Worm (Caenorhabditis elegans): ENCODE results near the gene B0563.5.

B0563.5 gene

DNA sequence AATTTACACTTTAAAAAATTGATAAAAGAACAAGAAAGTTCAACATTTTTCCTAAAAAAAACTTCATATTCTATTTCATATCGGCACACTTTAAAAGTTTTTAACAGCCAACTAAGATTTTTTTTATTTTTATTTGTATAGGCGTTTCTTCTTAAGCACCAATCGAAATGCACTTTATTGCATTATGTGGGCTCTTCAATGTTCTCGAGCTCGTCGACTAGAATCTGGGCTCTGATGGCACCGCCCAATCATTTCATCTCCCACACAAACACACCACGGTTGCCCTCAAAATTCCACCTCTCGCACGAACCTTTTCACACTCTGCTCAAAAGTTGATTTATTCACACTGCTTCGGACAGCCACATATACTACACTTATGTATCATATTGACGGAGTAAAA lies 8.5 kb upstream of the B0563.5 start, which contains the start of gene B0563.6:
Gene B0563.6 (plus strand): TSS at position 301 of the 400 bp plus-strand sequence.
- TF ChIP-seq odd-2 (tag; optimal IDR thresholded peaks at IDR 0.05): no peak
- no peak for TF ChIP-seq ama-1 (optimal IDR thresholded peaks at IDR 0.05)
- TF ChIP-seq ceh-34 (tag; optimal IDR thresholded peaks at IDR 0.05): no peak
- TF ChIP-seq ahr-1 (tag; optimal IDR thresholded peaks at IDR 0.05): no peak
- no peak for TF ChIP-seq eyg-1 (tag; optimal IDR thresholded peaks at IDR 0.05)
- no peak for TF ChIP-seq unc-86 (tag; optimal IDR thresholded peaks at IDR 0.05)
- no peak for TF ChIP-seq fkh-6 (tag; optimal IDR thresholded peaks at IDR 0.05)
- no peak for TF ChIP-seq sdc-2 (tag; optimal IDR thresholded peaks at IDR 0.05)
- TF ChIP-seq C08G9.2 (tag; optimal IDR thresholded peaks at IDR 0.05): no peak
- TF ChIP-seq pat-9 (tag; optimal IDR thresholded peaks at IDR 0.05): no peak
- no peak for TF ChIP-seq ceh-30 (tag; optimal IDR thresholded peaks at IDR 0.05)
- no peak for TF ChIP-seq sox-2 (GFP tag; IDR thresholded peaks at IDR 0.05)
- TF ChIP-seq madf-2 (tag; optimal IDR thresholded peaks at IDR 0.05): no peak
- TF ChIP-seq che-1 (tag; optimal IDR thresholded peaks at IDR 0.05): no peak

DNA sequence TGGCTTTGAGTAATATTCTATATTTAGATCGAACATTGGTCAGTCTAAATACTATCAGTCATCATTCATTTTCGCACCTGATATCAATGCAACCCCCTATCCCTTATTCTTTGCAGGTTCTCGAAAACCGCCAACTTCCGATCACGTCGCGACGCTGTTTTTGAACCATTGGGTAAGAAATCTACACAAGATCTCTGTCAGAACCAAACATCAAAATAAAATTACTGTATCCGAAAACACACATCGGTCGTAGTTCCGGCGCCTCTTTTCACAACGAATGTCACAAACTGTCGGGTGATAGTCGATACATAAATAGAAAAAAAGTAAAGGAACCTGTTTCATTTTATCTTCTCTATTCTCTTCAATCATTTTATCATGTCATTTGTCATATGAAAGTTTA lies 1.0 kb downstream of the B0563.5 start:
- TF ChIP-seq fax-1 (tag; optimal IDR thresholded peaks at IDR 0.05) (no peak), ceh-9 (tag; optimal IDR thresholded peaks at IDR 0.05) (no peak), npax-4 (tag; optimal IDR thresholded peaks at IDR 0.05) (no peak), dve-1 (tag; optimal IDR thresholded peaks at IDR 0.05) (no peak), tbx-7 (tag; optimal IDR thresholded peaks at IDR 0.05) (no peak), ceh-14 (tag; optimal IDR thresholded peaks at IDR 0.05) (no peak), pat-9 (tag; optimal IDR thresholded peaks at IDR 0.05) (no peak), elt-2 (tag; optimal IDR thresholded peaks at IDR 0.05) (no peak), hlh-30 (tag; optimal IDR thresholded peaks at IDR 0.05; ENCODE audit: insufficient read depth) (no peak), pag-3 (tag; optimal IDR thresholded peaks at IDR 0.05; ENCODE audit: borderline replicate concordance) (no peak), ceh-6 (GFP tag; optimal IDR thresholded peaks at IDR 0.05) (no peak), unc-3 (GFP tag; conservative IDR thresholded peaks at IDR 0.05) (no peak), unc-3 (tag; optimal IDR thresholded peaks at IDR 0.05) (no peak), zip-5 (tag; optimal IDR thresholded peaks at IDR 0.05) (no peak), tbx-2 (tag; optimal IDR thresholded peaks at IDR 0.05) (no peak)

DNA sequence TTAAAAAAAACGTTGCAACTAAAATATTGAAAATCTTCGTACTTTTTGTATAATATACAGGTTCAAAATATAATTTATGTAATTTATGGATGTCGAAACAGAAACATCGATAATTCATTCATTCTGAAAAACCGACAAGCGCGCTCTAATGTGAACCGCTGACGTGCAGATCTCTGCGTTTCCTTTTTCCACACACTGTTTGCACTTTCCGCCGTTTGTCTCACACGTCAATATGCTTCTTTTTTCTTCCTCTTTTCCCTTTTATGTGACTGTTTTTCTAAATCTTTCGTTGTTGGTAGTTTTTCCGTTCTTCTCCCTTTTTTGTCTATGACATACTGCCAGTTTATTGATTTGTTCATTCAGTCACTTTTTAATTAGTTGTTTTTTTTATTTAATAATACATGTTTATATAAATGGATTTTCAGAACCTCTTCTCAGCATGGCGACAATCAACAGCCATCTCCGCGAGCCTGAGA lies 4.4 kb downstream of the B0563.5 start, which contains the start of gene tmbi-4:
Gene tmbi-4 (plus strand): TSS at position 426 of the 476 bp plus-strand sequence.
- TF ChIP-seq unc-55 (GFP tag; optimal IDR thresholded peaks at IDR 0.05) (peak; percentile 66), ztf-16 (tag; optimal IDR thresholded peaks at IDR 0.05) (no peak), ceh-22 (tag; optimal IDR thresholded peaks at IDR 0.05) (no peak), unc-3 (GFP tag; conservative IDR thresholded peaks at IDR 0.05) (no peak), unc-3 (tag; optimal IDR thresholded peaks at IDR 0.05) (no peak), ets-4 (tag; optimal IDR thresholded peaks at IDR 0.05) (no peak), ceh-31 (tag; optimal IDR thresholded peaks at IDR 0.05) (peak; percentile 39), nfya-1 (tag; optimal IDR thresholded peaks at IDR 0.05) (peak; percentile 34), ceh-48 (tag; optimal IDR thresholded peaks at IDR 0.05) (peak; percentile 7), ceh-9 (tag; optimal IDR thresholded peaks at IDR 0.05) (no peak), unc-42 (tag; optimal IDR thresholded peaks at IDR 0.05) (peak; percentile 39), rnt-1 (tag; optimal IDR thresholded peaks at IDR 0.05) (no peak)

DNA sequence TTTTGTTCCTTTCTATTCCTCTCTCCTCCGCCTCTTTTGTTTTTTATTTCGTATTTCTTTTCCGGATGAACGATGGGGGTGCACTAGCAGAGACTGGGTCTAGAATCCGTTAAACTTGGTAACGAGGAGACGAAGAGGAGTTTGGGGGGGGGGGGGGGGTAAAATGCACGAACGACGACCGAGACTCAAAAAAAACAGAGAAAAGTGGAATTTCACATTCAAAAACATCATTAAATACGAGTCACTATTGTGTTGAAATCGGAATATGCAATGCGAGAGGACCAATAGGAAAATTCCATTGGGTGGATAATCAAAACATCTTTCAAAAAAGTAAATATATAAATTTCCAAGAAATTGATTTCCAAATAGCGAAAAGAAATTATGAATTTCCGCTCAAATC lies 8.3 kb downstream of the B0563.5 start, which contains the start of gene B0563.7:
Gene B0563.7 (minus strand): TSS at position 101 of the 400 bp plus-strand sequence.
- TF ChIP-seq hlh-30 (tag; optimal IDR thresholded peaks at IDR 0.05; ENCODE audit: insufficient read depth) (no peak), ceh-9 (tag; optimal IDR thresholded peaks at IDR 0.05) (no peak), nfya-1 (tag; optimal IDR thresholded peaks at IDR 0.05) (no peak), rnt-1 (tag; optimal IDR thresholded peaks at IDR 0.05) (no peak), fkh-6 (tag; optimal IDR thresholded peaks at IDR 0.05) (no peak), ceh-19 (GFP tag; optimal IDR thresholded peaks at IDR 0.05) (no peak), pag-3 (tag; optimal IDR thresholded peaks at IDR 0.05; ENCODE audit: borderline replicate concordance) (no peak), ceh-2 (tag; optimal IDR thresholded peaks at IDR 0.05) (no peak), unc-86 (tag; optimal IDR thresholded peaks at IDR 0.05) (no peak)
